Fruit fly (Drosophila melanogaster) S2 (cell line): Measurements from ENCODE around the gene CG33995.

Experiments used
- CG8478 ChIP-seq: fragments of >200 bp; optimal IDR thresholded peaks from 2 replicates; lab custom pipeline; 2018
- CTCF ChIP-seq, 2 experiments: fragments of >200 bp; optimal IDR thresholded peaks; 2 replicates each; lab custom pipeline; 2018

CG33995 gene

DNA sequence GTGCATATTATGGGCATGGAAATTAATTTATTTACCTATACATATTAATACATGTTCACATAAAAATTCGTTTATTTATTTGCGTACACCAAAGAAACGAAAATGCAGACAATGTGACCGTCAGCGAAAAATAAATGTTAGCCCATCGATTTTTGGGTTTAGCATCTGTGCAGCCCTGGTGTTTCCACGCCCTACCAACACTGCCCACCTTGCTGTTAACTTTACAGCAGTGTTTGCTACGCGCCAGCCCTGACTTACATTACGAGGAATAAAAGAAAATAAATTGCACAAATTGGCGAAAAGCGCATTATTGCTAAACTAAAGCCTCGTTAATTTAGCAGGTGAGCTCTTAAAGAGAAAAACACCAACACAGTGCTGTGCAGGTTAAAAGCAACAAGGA is at the start of gene CG33995, which contains the start of the genes CG44000 and CG44001:
TSS of gene CG33995 (plus strand) at position 228 of the 400 bp plus-strand sequence.
TSS of gene CG44000 (plus strand) at position 228 of the 400 bp plus-strand sequence.
TSS of gene CG44001 (plus strand) at position 228 of the 400 bp plus-strand sequence.
- peak in 1 of 2 experiments; percentile 23 for TF ChIP-seq CTCF (optimal IDR thresholded peaks at IDR 0.05; lab: Kevin White, UChicago)
- TF ChIP-seq CG8478 (lab: Kevin White, UChicago): no peak

DNA sequence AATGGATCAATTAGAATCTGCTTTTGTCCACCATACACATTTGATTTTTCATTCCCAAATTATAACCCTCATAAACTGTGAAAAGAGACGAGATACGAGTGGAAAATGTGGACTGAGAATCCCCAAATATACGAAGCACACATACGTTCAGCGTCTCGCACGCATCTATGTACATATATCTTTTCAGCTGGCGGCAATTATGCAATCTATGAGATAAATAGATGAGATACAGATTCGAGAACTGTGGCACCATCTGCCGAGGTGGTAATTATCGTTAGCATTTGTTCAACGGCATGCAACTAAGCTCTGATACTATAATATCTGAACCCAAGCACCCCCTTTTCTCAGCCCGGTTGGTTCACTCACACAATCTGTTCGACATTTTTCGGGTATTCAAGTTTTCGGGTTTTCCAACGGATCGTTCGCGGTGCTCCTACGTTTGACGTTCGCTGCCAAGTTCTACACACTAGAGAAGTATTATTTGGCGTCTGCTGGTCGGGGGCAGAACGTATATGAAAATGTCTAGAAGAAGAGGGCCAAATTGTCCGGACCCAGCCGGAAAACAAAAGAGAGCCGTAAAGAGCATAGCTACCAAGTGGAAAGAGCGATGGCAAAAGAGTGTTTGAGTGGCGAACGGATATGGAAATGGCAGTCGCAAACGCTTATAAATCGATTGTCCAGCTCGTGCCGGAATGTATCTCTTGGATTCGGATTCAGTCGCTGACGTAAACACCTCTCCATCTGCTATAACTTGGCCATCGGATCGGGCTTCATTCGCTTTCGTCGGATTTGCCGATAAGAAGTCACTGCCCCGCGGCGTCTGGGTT is 47.8 kb upstream of the CG33995 start:
- TF ChIP-seq CTCF (optimal IDR thresholded peaks at IDR 0.05; lab: Kevin White, UChicago) (no peak), CG8478 (lab: Kevin White, UChicago) (no peak)

- TF ChIP-seq CTCF (optimal IDR thresholded peaks at IDR 0.05; lab: Kevin White, UChicago) (no peak), CG8478 (lab: Kevin White, UChicago) (no peak)
Observed at dm6 chr2L:4995837-4996136, 47.3 kb upstream of the CG33995 start.

DNA sequence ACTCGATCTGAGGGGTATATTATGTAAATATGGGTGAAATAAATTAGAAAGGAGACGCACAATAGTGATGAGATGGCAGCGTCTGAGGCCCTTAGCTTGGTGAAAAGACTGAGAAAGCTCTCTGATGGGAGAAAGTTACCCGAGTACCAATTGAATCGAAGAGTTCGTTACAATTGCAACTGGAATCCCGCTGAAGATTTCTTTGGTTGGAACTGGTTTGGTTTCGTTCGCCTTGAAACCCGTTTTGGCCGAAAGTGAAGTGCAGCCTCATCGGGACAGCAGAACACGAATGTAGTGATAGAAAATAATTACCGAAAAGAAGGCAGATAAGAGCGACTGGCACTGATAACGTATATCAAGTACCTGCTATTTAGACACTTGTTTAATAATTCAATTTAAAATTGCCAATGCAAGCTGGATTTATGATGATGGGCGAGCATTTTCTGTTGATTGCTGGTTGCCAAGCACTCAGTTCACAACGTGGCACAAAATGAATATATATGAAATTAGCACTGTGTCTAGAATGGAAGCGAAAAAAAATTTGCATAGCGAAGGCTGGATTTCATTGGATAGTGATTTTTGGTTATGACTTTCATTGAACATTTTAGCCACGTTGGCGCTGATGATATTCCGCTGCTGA is 46.7 kb upstream of the CG33995 start:
- no peak for TF ChIP-seq CG8478 (lab: Kevin White, UChicago)
- TF ChIP-seq CTCF (optimal IDR thresholded peaks at IDR 0.05; lab: Kevin White, UChicago): no peak

DNA sequence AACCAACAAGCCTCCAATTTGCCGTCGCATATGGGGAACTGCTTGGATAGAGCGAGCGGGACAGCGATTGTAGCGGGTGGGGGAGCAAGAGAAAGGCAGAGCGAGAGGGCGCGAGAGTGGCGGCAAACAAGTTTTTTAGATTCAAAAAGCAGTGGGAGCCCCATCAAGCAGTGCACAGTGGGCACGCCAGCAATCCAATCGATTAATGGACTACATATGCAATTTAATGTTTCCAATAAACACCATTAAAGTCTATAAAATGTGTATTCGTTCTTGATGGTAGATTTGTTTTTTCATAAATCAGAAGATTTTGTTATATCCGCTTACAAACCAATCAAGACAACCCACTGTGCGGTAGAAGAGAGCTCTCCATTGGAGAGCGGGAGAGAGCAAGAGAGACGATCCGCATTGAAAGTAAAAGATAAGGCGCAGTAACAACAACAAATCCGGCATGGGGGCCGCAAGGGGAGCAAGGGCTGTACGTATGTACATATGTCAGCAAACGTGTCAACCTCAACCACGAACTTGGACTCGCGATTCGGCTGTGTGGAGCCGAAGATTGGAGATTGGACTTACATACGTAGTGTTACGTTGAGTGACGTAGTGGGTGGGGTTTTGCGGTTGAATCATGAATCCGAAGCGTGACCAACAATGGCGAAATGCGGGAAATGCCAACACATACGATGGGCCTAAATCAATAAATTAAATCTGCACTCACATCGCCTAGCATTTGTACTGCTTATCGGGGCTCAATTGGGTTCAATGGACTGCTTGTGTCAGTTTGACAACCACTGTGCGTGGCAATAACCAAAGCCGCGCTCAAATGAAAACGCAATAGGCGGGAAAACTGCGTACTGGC is 45.4 kb upstream of the CG33995 start:
- no peak for TF ChIP-seq CG8478 (lab: Kevin White, UChicago)
- peak; percentile 40 to 43 for TF ChIP-seq CTCF (optimal IDR thresholded peaks at IDR 0.05; lab: Kevin White, UChicago)

- TF ChIP-seq CG8478 (lab: Kevin White, UChicago) (no peak), CTCF (optimal IDR thresholded peaks at IDR 0.05; lab: Kevin White, UChicago) (no peak)
Observed at dm6 chr2L:4998260-4998560, 44.9 kb upstream of the CG33995 start.

DNA sequence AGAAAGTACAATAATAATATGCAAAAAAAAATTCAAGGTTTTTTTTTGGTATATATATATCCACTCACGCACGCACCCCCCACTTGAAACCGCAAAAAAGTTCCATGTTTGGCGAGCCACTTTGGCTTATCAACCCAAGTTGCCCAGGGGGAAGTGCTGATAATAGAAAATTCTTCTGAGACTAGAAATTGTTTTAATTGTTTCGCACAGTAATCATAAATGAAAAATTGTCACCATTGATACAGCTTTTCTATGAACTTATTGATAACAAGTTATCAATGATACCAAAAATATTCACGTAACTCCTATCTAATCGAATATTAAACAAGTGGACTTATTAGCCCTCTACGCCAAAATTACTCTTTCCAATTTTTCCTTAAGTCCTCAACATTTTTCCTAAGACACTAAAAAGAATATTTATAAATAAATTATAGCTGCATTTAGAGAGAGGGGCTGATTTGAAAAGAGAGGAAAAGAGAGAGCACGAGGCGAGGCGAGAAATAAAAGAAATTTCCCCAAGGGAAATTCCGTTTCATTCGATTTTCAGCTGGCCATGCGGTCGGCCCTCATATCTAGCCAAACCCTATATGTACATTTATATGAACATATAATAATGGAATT is 44.4 kb upstream of the CG33995 start:
- no peak for TF ChIP-seq CG8478 (lab: Kevin White, UChicago)
- TF ChIP-seq CTCF (optimal IDR thresholded peaks at IDR 0.05; lab: Kevin White, UChicago): no peak

- no peak for TF ChIP-seq CTCF (optimal IDR thresholded peaks at IDR 0.05; lab: Kevin White, UChicago)
- TF ChIP-seq CG8478 (lab: Kevin White, UChicago): no peak
Observed at dm6 chr2L:4999389-5000032, 43.6 kb upstream of the CG33995 start.

dm6 chr2L:5000287-5000871 is 42.7 kb upstream of the CG33995 start:
- TF ChIP-seq CG8478 (lab: Kevin White, UChicago) (no peak), CTCF (optimal IDR thresholded peaks at IDR 0.05; lab: Kevin White, UChicago) (no peak)

- TF ChIP-seq CG8478 (lab: Kevin White, UChicago): no peak
- TF ChIP-seq CTCF (optimal IDR thresholded peaks at IDR 0.05; lab: Kevin White, UChicago): peak; percentile 31 to 47
Observed at dm6 chr2L:5000919-5001581, 42.0 kb upstream of the CG33995 start.

DNA sequence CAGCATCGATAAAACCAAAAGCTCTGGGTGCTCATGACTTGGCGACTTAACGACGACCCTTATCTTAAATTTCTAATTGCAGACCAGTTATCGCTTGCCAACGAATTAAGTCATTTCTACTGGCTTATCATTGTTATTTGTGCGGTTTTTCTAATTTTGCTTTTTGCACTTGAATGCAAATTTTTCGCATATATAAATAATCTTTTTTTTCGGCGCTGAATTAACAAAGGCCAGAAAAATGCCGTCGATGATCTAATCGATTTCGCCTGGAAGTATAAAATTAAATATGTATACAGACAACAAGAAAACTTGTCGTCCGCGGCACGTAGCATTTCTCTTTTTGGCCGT is 41.5 kb upstream of the CG33995 start:
- TF ChIP-seq CTCF (optimal IDR thresholded peaks at IDR 0.05; lab: Kevin White, UChicago): no peak
- TF ChIP-seq CG8478 (lab: Kevin White, UChicago): no peak

DNA sequence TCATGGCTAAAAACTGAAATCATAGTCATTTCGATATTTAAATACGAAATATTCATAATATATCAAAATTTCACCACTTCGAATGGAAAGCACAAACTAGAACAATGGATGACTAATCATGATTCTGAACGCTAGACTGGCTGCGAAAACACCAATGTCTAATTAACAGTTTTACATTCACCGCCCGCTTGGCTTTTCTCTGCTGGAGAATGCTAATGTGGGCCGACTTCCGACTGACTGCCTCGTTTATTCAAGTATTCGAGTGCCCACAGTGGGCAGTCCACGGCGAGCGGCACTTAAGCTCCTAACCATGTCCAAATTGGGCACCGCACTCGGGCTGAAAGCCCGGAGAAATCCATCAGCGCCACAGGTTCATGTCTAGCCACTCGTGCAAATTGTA is 41.0 kb upstream of the CG33995 start:
- no peak for TF ChIP-seq CG8478 (lab: Kevin White, UChicago)
- no peak for TF ChIP-seq CTCF (optimal IDR thresholded peaks at IDR 0.05; lab: Kevin White, UChicago)

dm6 chr2L:5002711-5003402 is 40.2 kb upstream of the CG33995 start:
- TF ChIP-seq CG8478 (lab: Kevin White, UChicago): no peak
- TF ChIP-seq CTCF (optimal IDR thresholded peaks at IDR 0.05; lab: Kevin White, UChicago): no peak
